Fruit fly (Drosophila melanogaster): Measurements from ENCODE around the gene r-l.

Gene r-l

dm6 chr3R:21097631-21098117, 24.6 kb upstream of the r-l start, which contains the start of gene RhoGAP93B:
Gene RhoGAP93B (minus strand): TSS chr3R:21097827.
- TF ChIP-seq ovo (GFP tag; optimal IDR thresholded peaks at IDR 0.05) (peak; percentile 79), pad (GFP tag; optimal IDR thresholded peaks at IDR 0.05) (peak; percentile 75), CG7101 (tag; optimal IDR thresholded peaks at IDR 0.05) (peak; percentile 86), Crg-1 (GFP tag; optimal IDR thresholded peaks at IDR 0.05) (peak; percentile 74), CG11617 (GFP tag; optimal IDR thresholded peaks at IDR 0.05) (peak; percentile 92), CG1620 (GFP tag; optimal IDR thresholded peaks at IDR 0.05) (peak; percentile 85), Clk (GFP tag; optimal IDR thresholded peaks at IDR 0.05) (peak; percentile 91), bab1 (GFP tag; optimal IDR thresholded peaks at IDR 0.05) (peak; percentile 94), CG5204 (GFP tag; optimal IDR thresholded peaks at IDR 0.05) (no peak), CG33017 (tag; optimal IDR thresholded peaks at IDR 0.05) (peak; percentile 12), cic (GFP tag; optimal IDR thresholded peaks at IDR 0.05) (peak; percentile 78), CG14711 (tag; optimal IDR thresholded peaks at IDR 0.05) (peak; percentile 82), kay (GFP tag; ENCODE audit: borderline replicate concordance) (no peak), cnc (optimal IDR thresholded peaks at IDR 0.05) (no peak), toe (GFP tag; optimal IDR thresholded peaks at IDR 0.05) (peak; percentile 95), Mnt (GFP tag; optimal IDR thresholded peaks at IDR 0.05) (peak; percentile 85), tj (GFP tag; optimal IDR thresholded peaks at IDR 0.05) (peak; percentile 81), CG7045 (GFP tag; optimal IDR thresholded peaks at IDR 0.05) (peak; percentile 90), CG12768 (GFP tag; optimal IDR thresholded peaks at IDR 0.05) (peak; percentile 92), Hr96 (GFP tag; optimal IDR thresholded peaks at IDR 0.05) (no peak)

- TF ChIP-seq Clk (GFP tag; optimal IDR thresholded peaks at IDR 0.05), result no peak
- no peak for TF ChIP-seq CG1620 (GFP tag; optimal IDR thresholded peaks at IDR 0.05)
- TF ChIP-seq tj (GFP tag; optimal IDR thresholded peaks at IDR 0.05), result no peak
- no peak for TF ChIP-seq cnc (optimal IDR thresholded peaks at IDR 0.05)
- TF ChIP-seq CG14711 (tag; optimal IDR thresholded peaks at IDR 0.05), result no peak
- TF ChIP-seq Mnt (GFP tag; optimal IDR thresholded peaks at IDR 0.05), result no peak
- TF ChIP-seq pad (GFP tag; optimal IDR thresholded peaks at IDR 0.05), result no peak
- no peak for TF ChIP-seq CG5204 (GFP tag; optimal IDR thresholded peaks at IDR 0.05)
- no peak for TF ChIP-seq CG7101 (tag; optimal IDR thresholded peaks at IDR 0.05)
- TF ChIP-seq CG11617 (GFP tag; optimal IDR thresholded peaks at IDR 0.05), result no peak
- TF ChIP-seq Crg-1 (GFP tag; optimal IDR thresholded peaks at IDR 0.05), result no peak
- no peak for TF ChIP-seq cic (GFP tag; optimal IDR thresholded peaks at IDR 0.05)
These were observed 24.0 kb upstream of the r-l start for dm6 chr3R:21097160-21097559.

- TF ChIP-seq CG7045 (GFP tag; optimal IDR thresholded peaks at IDR 0.05), result no peak
- no peak for TF ChIP-seq cnc (optimal IDR thresholded peaks at IDR 0.05)
- no peak for TF ChIP-seq CG14711 (tag; optimal IDR thresholded peaks at IDR 0.05)
- TF ChIP-seq Crg-1 (GFP tag; optimal IDR thresholded peaks at IDR 0.05), result no peak
- TF ChIP-seq tj (GFP tag; optimal IDR thresholded peaks at IDR 0.05), result no peak
- TF ChIP-seq Hr96 (GFP tag; optimal IDR thresholded peaks at IDR 0.05), result no peak
- TF ChIP-seq ovo (GFP tag; optimal IDR thresholded peaks at IDR 0.05), result no peak
- TF ChIP-seq bab1 (GFP tag; optimal IDR thresholded peaks at IDR 0.05), result no peak
- no peak for TF ChIP-seq CG5204 (GFP tag; optimal IDR thresholded peaks at IDR 0.05)
These were observed 23.5 kb upstream of the r-l start for dm6 chr3R:21096532-21097143.

DNA sequence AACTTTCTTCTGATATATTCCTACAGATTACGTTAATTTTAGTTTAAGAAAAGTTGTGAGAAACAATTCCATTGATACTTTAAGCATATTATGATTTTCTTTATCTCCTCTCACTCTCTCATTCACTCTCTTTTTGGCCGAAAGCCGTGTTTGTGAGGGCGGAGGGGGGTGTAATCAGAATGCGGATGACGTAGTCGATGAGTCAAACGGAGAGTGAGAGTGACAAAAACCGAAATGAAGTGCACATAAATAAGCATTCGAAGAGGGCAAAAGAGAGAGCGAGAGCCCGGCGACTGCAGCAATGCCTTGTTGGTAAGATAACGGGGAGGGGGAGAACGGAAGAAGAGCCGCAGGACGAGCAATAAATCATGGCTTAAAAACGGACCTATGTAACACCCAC, 21.2 kb upstream of the r-l start:
- no peak for TF ChIP-seq tj (GFP tag; optimal IDR thresholded peaks at IDR 0.05)
- no peak for TF ChIP-seq cnc (optimal IDR thresholded peaks at IDR 0.05)
- TF ChIP-seq kay (GFP tag; ENCODE audit: borderline replicate concordance), result no peak
- TF ChIP-seq CG12768 (GFP tag; optimal IDR thresholded peaks at IDR 0.05), result no peak
- no peak for TF ChIP-seq ovo (GFP tag; optimal IDR thresholded peaks at IDR 0.05)
- TF ChIP-seq Hr96 (GFP tag; optimal IDR thresholded peaks at IDR 0.05), result no peak
- no peak for TF ChIP-seq CG7045 (GFP tag; optimal IDR thresholded peaks at IDR 0.05)
- TF ChIP-seq Mnt (GFP tag; optimal IDR thresholded peaks at IDR 0.05), result no peak
- no peak for TF ChIP-seq cic (GFP tag; optimal IDR thresholded peaks at IDR 0.05)
- no peak for TF ChIP-seq CG14711 (tag; optimal IDR thresholded peaks at IDR 0.05)
- TF ChIP-seq pad (GFP tag; optimal IDR thresholded peaks at IDR 0.05), result no peak
- no peak for TF ChIP-seq toe (GFP tag; optimal IDR thresholded peaks at IDR 0.05)
- no peak for TF ChIP-seq CG5204 (GFP tag; optimal IDR thresholded peaks at IDR 0.05)

dm6 chr3R:21092829-21093228, 19.7 kb upstream of the r-l start:
- TF ChIP-seq ovo (GFP tag; optimal IDR thresholded peaks at IDR 0.05) (no peak), CG7101 (tag; optimal IDR thresholded peaks at IDR 0.05) (no peak), Mnt (GFP tag; optimal IDR thresholded peaks at IDR 0.05) (no peak), kay (GFP tag; ENCODE audit: borderline replicate concordance) (no peak), bab1 (GFP tag; optimal IDR thresholded peaks at IDR 0.05) (no peak), cic (GFP tag; optimal IDR thresholded peaks at IDR 0.05) (no peak), tj (GFP tag; optimal IDR thresholded peaks at IDR 0.05) (no peak), CG11617 (GFP tag; optimal IDR thresholded peaks at IDR 0.05) (no peak), pad (GFP tag; optimal IDR thresholded peaks at IDR 0.05) (no peak), CG33017 (tag; optimal IDR thresholded peaks at IDR 0.05) (no peak), toe (GFP tag; optimal IDR thresholded peaks at IDR 0.05) (no peak), CG1620 (GFP tag; optimal IDR thresholded peaks at IDR 0.05) (no peak), Hr96 (GFP tag; optimal IDR thresholded peaks at IDR 0.05) (no peak), Clk (GFP tag; optimal IDR thresholded peaks at IDR 0.05) (no peak), CG7045 (GFP tag; optimal IDR thresholded peaks at IDR 0.05) (no peak), CG14711 (tag; optimal IDR thresholded peaks at IDR 0.05) (no peak), cnc (optimal IDR thresholded peaks at IDR 0.05) (no peak)

dm6 chr3R:21092036-21092435, 18.9 kb upstream of the r-l start:
- no peak for TF ChIP-seq CG33017 (tag; optimal IDR thresholded peaks at IDR 0.05)
- TF ChIP-seq cnc (optimal IDR thresholded peaks at IDR 0.05), result no peak
- TF ChIP-seq Mnt (GFP tag; optimal IDR thresholded peaks at IDR 0.05), result no peak
- no peak for TF ChIP-seq tj (GFP tag; optimal IDR thresholded peaks at IDR 0.05)
- TF ChIP-seq bab1 (GFP tag; optimal IDR thresholded peaks at IDR 0.05), result no peak
- no peak for TF ChIP-seq CG5204 (GFP tag; optimal IDR thresholded peaks at IDR 0.05)
- no peak for TF ChIP-seq CG7045 (GFP tag; optimal IDR thresholded peaks at IDR 0.05)
- no peak for TF ChIP-seq CG14711 (tag; optimal IDR thresholded peaks at IDR 0.05)
- TF ChIP-seq cic (GFP tag; optimal IDR thresholded peaks at IDR 0.05), result no peak
- no peak for TF ChIP-seq toe (GFP tag; optimal IDR thresholded peaks at IDR 0.05)
- TF ChIP-seq Crg-1 (GFP tag; optimal IDR thresholded peaks at IDR 0.05), result no peak
- TF ChIP-seq CG12768 (GFP tag; optimal IDR thresholded peaks at IDR 0.05), result no peak
- no peak for TF ChIP-seq pad (GFP tag; optimal IDR thresholded peaks at IDR 0.05)
- no peak for TF ChIP-seq Clk (GFP tag; optimal IDR thresholded peaks at IDR 0.05)
